Worm (Caenorhabditis elegans) whole organism, L4 larva: ENCODE measurements around the gene nlp-35.

Experiments used
- D1046.2 ChIP-seq: fragments of 200-800 bp; sonication (Bioruptor generic); IDR thresholded peaks from 2 replicates; pipeline ENCODE4 v1.3.6; 2022; ENCODE audit warnings: missing genetic modification characterization, missing compliant biosample characterization
- F26F4.8 ChIP-seq: fragments of 200-800 bp; sonication (Bioruptor generic); conservative IDR thresholded peaks from 2 replicates; pipeline ENCODE4 v1.3.6; 2022; ENCODE audit warnings: missing genetic modification characterization, missing compliant biosample characterization
- F44E2.7 ChIP-seq: fragments of 200-800 bp; sonication (Bioruptor generic); IDR thresholded peaks from 2 replicates; pipeline ENCODE4 v2.1.2; 2022; ENCODE audit warnings: missing genetic modification characterization, missing compliant biosample characterization
- R02D3.7 ChIP-seq: fragments of 150-350 bp; sonication (generic microtip); optimal IDR thresholded peaks from 3 replicates; lab custom pipeline; 2014; ENCODE audit warnings: missing biosample characterization, missing genetic modification characterization
- T26A8.4 ChIP-seq: fragments of 200-800 bp; sonication (Bioruptor generic); IDR thresholded peaks from 2 replicates; pipeline ENCODE4 v1.3.6; 2022; ENCODE audit warnings: missing genetic modification characterization, missing compliant biosample characterization
- Y75B8A.6 ChIP-seq: fragments of 200-800 bp; sonication (Bioruptor generic); IDR thresholded peaks from 2 replicates; pipeline ENCODE4 v1.3.6; 2022; ENCODE audit warnings: missing genetic modification reagents, missing genetic modification characterization, missing compliant biosample characterization
- ZK546.5 ChIP-seq, 2 experiments: sonication (generic microtip); optimal IDR thresholded peaks; 2 replicates each; lab custom pipeline; 2017; ENCODE audit warnings: missing biosample characterization in 2 of 2, missing genetic modification characterization in 2 of 2
- aly-2 ChIP-seq: sonication (generic microtip); optimal IDR thresholded peaks from 2 replicates; lab custom pipeline; 2018; ENCODE audit warnings: missing biosample characterization, missing genetic modification characterization
- ama-1 ChIP-seq: fragments of 150-350 bp; optimal IDR thresholded peaks from 2 replicates; lab custom pipeline; 2014; ENCODE audit warnings: inconsistent platforms, mixed read lengths
- daf-16 ChIP-seq, 3 experiments: sonication (generic microtip); optimal IDR thresholded peaks; 2 replicates each; lab custom pipeline; 2016 to 2017; ENCODE audit warnings: missing genetic modification characterization in 3 of 3, missing genetic modification reagents in 3 of 3, mild to moderate bottlenecking in 2 of 3, missing compliant biosample characterization in 2 of 3, missing biosample characterization in 1 of 3, moderate library complexity in 1 of 3
- daf-19 ChIP-seq: fragments of 200-800 bp; sonication (Bioruptor generic); conservative IDR thresholded peaks from 2 replicates; pipeline ENCODE4 v1.3.6; 2022; ENCODE audit warnings: missing genetic modification characterization, missing compliant biosample characterization
- daf-8 ChIP-seq: fragments of 200-800 bp; sonication (Bioruptor generic); IDR thresholded peaks from 2 replicates; pipeline ENCODE4 v1.3.6; 2022; ENCODE audit warnings: missing genetic modification characterization, missing compliant biosample characterization
- dmd-6 ChIP-seq: fragments of 200-800 bp; sonication (Bioruptor generic); IDR thresholded peaks from 2 replicates; pipeline ENCODE4 v1.3.6; 2022; ENCODE audit warnings: missing genetic modification reagents, missing genetic modification characterization, missing compliant biosample characterization
- dmd-8 ChIP-seq: fragments of 200-800 bp; sonication (Bioruptor generic); IDR thresholded peaks from 2 replicates; pipeline ENCODE4 v1.3.6; 2022; ENCODE audit warnings: missing genetic modification characterization, missing compliant biosample characterization
- dve-1 ChIP-seq: sonication (generic microtip); optimal IDR thresholded peaks from 2 replicates; lab custom pipeline; 2017; ENCODE audit warnings: antibody characterized with exemption, mild to moderate bottlenecking, missing genetic modification characterization, missing compliant biosample characterization; ENCODE audit not compliant: insufficient read depth
- fkh-10 ChIP-seq: fragments of 150-350 bp; optimal IDR thresholded peaks from 2 replicates; lab custom pipeline; 2014; ENCODE audit warnings: missing biosample characterization, missing genetic modification reagents, missing genetic modification characterization
- fos-1 ChIP-seq: fragments of 150-350 bp; optimal IDR thresholded peaks from 2 replicates; lab custom pipeline; 2014; ENCODE audit warnings: missing biosample characterization, missing genetic modification characterization
- hlh-11 ChIP-seq: fragments of 200-800 bp; sonication (Bioruptor generic); optimal IDR thresholded peaks from 2 replicates; lab custom pipeline; 2018; ENCODE audit warnings: mild to moderate bottlenecking, missing genetic modification characterization, missing compliant biosample characterization
- hlh-30 ChIP-seq: sonication (generic microtip); optimal IDR thresholded peaks from 2 replicates; lab custom pipeline; 2017; ENCODE audit warnings: antibody characterized with exemption, mild to moderate bottlenecking, missing genetic modification characterization, missing compliant biosample characterization; ENCODE audit not compliant: insufficient read depth
- jun-1 ChIP-seq: fragments of 150-350 bp; optimal IDR thresholded peaks from 2 replicates; lab custom pipeline; 2014; ENCODE audit warnings: missing biosample characterization, missing genetic modification reagents, missing genetic modification characterization
- lin-13 ChIP-seq: fragments of 150-350 bp; optimal IDR thresholded peaks from 2 replicates; lab custom pipeline; 2014; ENCODE audit warnings: missing biosample characterization, missing genetic modification reagents, missing genetic modification characterization
- lin-15B ChIP-seq: fragments of 150-350 bp; sonication (generic microtip); optimal IDR thresholded peaks from 3 replicates; lab custom pipeline; 2014; ENCODE audit warnings: missing biosample characterization, missing genetic modification characterization
- lin-38 ChIP-seq: fragments of 200-800 bp; sonication (Bioruptor generic); IDR thresholded peaks from 2 replicates; pipeline ENCODE4 v1.3.6; 2022; ENCODE audit warnings: missing genetic modification reagents, missing genetic modification characterization, missing compliant biosample characterization
- lin-39 ChIP-seq: fragments of 150-350 bp; optimal IDR thresholded peaks from 2 replicates; lab custom pipeline; 2014; ENCODE audit warnings: missing biosample characterization, missing genetic modification reagents, missing genetic modification characterization
- mdl-1 ChIP-seq, 2 experiments: fragments of 150-350 bp in 1 of 2; sonication (generic microtip) in 1 of 2; optimal IDR thresholded peaks; 2 replicates each; lab custom pipeline; 2014 to 2017; ENCODE audit warnings: missing biosample characterization in 2 of 2, missing genetic modification characterization in 2 of 2
- mep-1 ChIP-seq: fragments of 150-350 bp; sonication (generic microtip); optimal IDR thresholded peaks from 3 replicates; lab custom pipeline; 2014; ENCODE audit warnings: missing biosample characterization, missing genetic modification characterization
- mxl-3 ChIP-seq: fragments of 200-800 bp; sonication (Bioruptor generic); optimal IDR thresholded peaks from 2 replicates; lab custom pipeline; 2018; ENCODE audit warnings: mild to moderate bottlenecking, missing genetic modification characterization, missing compliant biosample characterization
- nhr-10 ChIP-seq: fragments of 150-350 bp; optimal IDR thresholded peaks from 2 replicates; lab custom pipeline; 2014; ENCODE audit warnings: missing biosample characterization, missing genetic modification characterization
- nhr-237 ChIP-seq: sonication (generic microtip); optimal IDR thresholded peaks from 2 replicates; lab custom pipeline; 2017; ENCODE audit warnings: missing biosample characterization, missing genetic modification characterization
- nhr-25 ChIP-seq: sonication (generic microtip); optimal IDR thresholded peaks from 2 replicates; lab custom pipeline; 2017; ENCODE audit warnings: missing genetic modification characterization, mild to moderate bottlenecking, missing compliant biosample characterization, antibody characterized with exemption, moderate library complexity, borderline replicate concordance; ENCODE audit not compliant: insufficient read depth
- nhr-28 ChIP-seq: fragments of 150-350 bp; optimal IDR thresholded peaks from 2 replicates; lab custom pipeline; 2014; ENCODE audit warnings: missing biosample characterization, missing genetic modification characterization
- nhr-48 ChIP-seq: sonication (generic microtip); optimal IDR thresholded peaks from 2 replicates; lab custom pipeline; 2016; ENCODE audit warnings: mild to moderate bottlenecking, missing genetic modification characterization, missing compliant biosample characterization
- nhr-77 ChIP-seq: fragments of 150-350 bp; optimal IDR thresholded peaks from 2 replicates; lab custom pipeline; 2014; ENCODE audit warnings: missing biosample characterization, missing genetic modification characterization
- php-3 ChIP-seq: fragments of 200-800 bp; sonication (Bioruptor generic); IDR thresholded peaks from 2 replicates; pipeline ENCODE4 v1.3.6; 2022; ENCODE audit warnings: missing genetic modification reagents, missing genetic modification characterization, missing compliant biosample characterization
- rbr-2 ChIP-seq: sonication (generic microtip); optimal IDR thresholded peaks from 2 replicates; lab custom pipeline; 2016; ENCODE audit warnings: missing genotype, missing genetic modification characterization, missing compliant biosample characterization
- sdz-12 ChIP-seq: fragments of 200-800 bp; sonication (Bioruptor generic); optimal IDR thresholded peaks from 2 replicates; lab custom pipeline; 2018; ENCODE audit warnings: mild to moderate bottlenecking, missing genetic modification characterization, missing compliant biosample characterization
- set-16 ChIP-seq: fragments of 200-800 bp; sonication (Bioruptor generic); IDR thresholded peaks from 2 replicates; pipeline ENCODE4 v1.3.6; 2022; ENCODE audit warnings: missing genetic modification reagents, missing genetic modification characterization, missing compliant biosample characterization
- spr-1 ChIP-seq: sonication (generic microtip); optimal IDR thresholded peaks from 2 replicates; lab custom pipeline; 2016; ENCODE audit warnings: mild to moderate bottlenecking, missing genetic modification characterization, missing compliant biosample characterization
- spr-3 ChIP-seq: fragments of 200-800 bp; sonication (Bioruptor generic); optimal IDR thresholded peaks from 2 replicates; lab custom pipeline; 2018; ENCODE audit warnings: mild to moderate bottlenecking, missing genetic modification characterization, missing compliant biosample characterization
- tra-1 ChIP-seq: fragments of 200-800 bp; sonication (Bioruptor generic); IDR thresholded peaks from 2 replicates; pipeline ENCODE4 v1.3.6; 2022; ENCODE audit warnings: missing genetic modification reagents, missing genetic modification characterization, missing compliant biosample characterization
- unc-130 ChIP-seq: sonication (generic microtip); optimal IDR thresholded peaks from 2 replicates; lab custom pipeline; 2016; ENCODE audit warnings: missing genetic modification reagents, missing genetic modification characterization, missing compliant biosample characterization
- unc-62 ChIP-seq, 3 experiments: fragments of 150-350 bp in 1 of 3; sonication (generic microtip); optimal IDR thresholded peaks in 2 of 3; peaks in 1 of 3; 1 replicate in 1 of 3; 2 replicates in 2 of 3; lab custom pipeline; 2014 to 2017; ENCODE audit warnings: missing biosample characterization in 3 of 3, missing genetic modification characterization in 3 of 3, missing genetic modification reagents in 3 of 3, missing genotype in 1 of 3
- vab-7 ChIP-seq: fragments of 200-800 bp; sonication (Bioruptor generic); IDR thresholded peaks from 2 replicates; pipeline ENCODE4 v1.3.6; 2022; ENCODE audit warnings: missing genetic modification reagents, missing genetic modification characterization, missing compliant biosample characterization
- zag-1 ChIP-seq: fragments of 150-350 bp; optimal IDR thresholded peaks from 2 replicates; lab custom pipeline; 2014; ENCODE audit warnings: missing biosample characterization, missing genetic modification characterization
- ztf-11 ChIP-seq: fragments of 150-350 bp; optimal IDR thresholded peaks from 2 replicates; lab custom pipeline; 2014; ENCODE audit warnings: missing biosample characterization, missing genetic modification characterization
- ztf-7 ChIP-seq: fragments of 150-350 bp; optimal IDR thresholded peaks from 2 replicates; lab custom pipeline; 2014; ENCODE audit warnings: missing biosample characterization, missing genetic modification characterization

The nlp-35 gene

ce11 chrIV:9534342-9534741 is 15.6 kb upstream of the nlp-35 start:
- TF ChIP-seq lin-38 (GFP tag; lab: Robert Waterston, UW), result no peak
- TF ChIP-seq ztf-7 (tag; lab: Kevin White, UChicago), result no peak
- peak; percentile 89 for TF ChIP-seq hlh-30 (tag; lab: Kevin White, UChicago)
- TF ChIP-seq nhr-77 (tag; lab: Kevin White, UChicago), result peak; percentile 21
- TF ChIP-seq lin-13 (GFP tag; lab: Kevin White, UChicago), result no peak
- TF ChIP-seq unc-62 (GFP tag; optimal IDR thresholded peaks at IDR 0.05 in 1 of 2; lab: Kevin White, UChicago), result peak in 1 of 2 experiments; percentile 93
- TF ChIP-seq unc-62 (tag; optimal IDR thresholded peaks at IDR 0.05; lab: Kevin White, UChicago), result no peak
- TF ChIP-seq F26F4.8 (GFP tag; lab: Robert Waterston, UW), result no peak
- TF ChIP-seq nhr-25 (tag; lab: Kevin White, UChicago), result peak; percentile 49
- no peak for TF ChIP-seq Y75B8A.6
- TF ChIP-seq dve-1 (tag; lab: Kevin White, UChicago), result peak; percentile 63
- no peak for TF ChIP-seq daf-19 (GFP tag; lab: Robert Waterston, UW)
- peak; percentile 58 for TF ChIP-seq mep-1 (tag; lab: Kevin White, UChicago)
- peak; percentile 10 for TF ChIP-seq mxl-3
- TF ChIP-seq aly-2, result no peak
- peak; percentile 32 for TF ChIP-seq hlh-11 (tag; lab: Kevin White, UChicago)
- TF ChIP-seq nhr-28 (tag; lab: Kevin White, UChicago), result peak; percentile 59
- TF ChIP-seq, all 104 proteins: peak for 9

- no peak for TF ChIP-seq daf-16 (GFP tag; optimal IDR thresholded peaks at IDR 0.05; lab: Kevin White, UChicago)
- TF ChIP-seq daf-16 (tag; optimal IDR thresholded peaks at IDR 0.05; lab: Kevin White, UChicago), result peak; percentile 20
- TF ChIP-seq jun-1 (tag; lab: Kevin White, UChicago), result no peak
These were observed 14.3 kb upstream of the nlp-35 start, which contains the start of gene F56H11.2 for ce11 chrIV:9533071-9533470. F56H11.2 (minus strand) TSS chrIV:9533171.

- TF ChIP-seq nhr-237 (tag; lab: Kevin White, UChicago), result no peak
- no peak for TF ChIP-seq dmd-6 (GFP tag; lab: Robert Waterston, UW)
- no peak for TF ChIP-seq nhr-10 (tag; lab: Kevin White, UChicago)
- no peak for TF ChIP-seq daf-19 (GFP tag; lab: Robert Waterston, UW)
- no peak for TF ChIP-seq D1046.2 (GFP tag; lab: Robert Waterston, UW)
- no peak for TF ChIP-seq jun-1 (tag; lab: Kevin White, UChicago)
- TF ChIP-seq set-16, result no peak
- TF ChIP-seq tra-1 (GFP tag; lab: Robert Waterston, UW), result no peak
- no peak for TF ChIP-seq php-3 (GFP tag; lab: Robert Waterston, UW)
- no peak for TF ChIP-seq nhr-48 (tag; lab: Kevin White, UChicago)
- TF ChIP-seq unc-62 (GFP tag; optimal IDR thresholded peaks at IDR 0.05 in 1 of 2; lab: Kevin White, UChicago), result peak in 1 of 2 experiments; percentile 39
- no peak for TF ChIP-seq unc-62 (tag; optimal IDR thresholded peaks at IDR 0.05; lab: Kevin White, UChicago)
- TF ChIP-seq T26A8.4 (GFP tag; lab: Robert Waterston, UW), result peak; percentile 26; the same call in 1 of the 2 replicates
- no peak for TF ChIP-seq unc-130
- TF ChIP-seq lin-13 (GFP tag; lab: Kevin White, UChicago), result no peak
- no peak for TF ChIP-seq sdz-12 (GFP tag; lab: Kevin White, UChicago)
- no peak for TF ChIP-seq F44E2.7
- no peak for TF ChIP-seq R02D3.7 (tag; lab: Kevin White, UChicago)
- TF ChIP-seq spr-3 (GFP tag; lab: Kevin White, UChicago), result peak; percentile 55
- no peak for TF ChIP-seq dve-1 (tag; lab: Kevin White, UChicago)
- no peak for TF ChIP-seq ZK546.5 (tag; optimal IDR thresholded peaks at IDR 0.05; lab: Kevin White, UChicago)
- TF ChIP-seq hlh-30 (tag; lab: Kevin White, UChicago), result no peak
- TF ChIP-seq mdl-1 (tag; optimal IDR thresholded peaks at IDR 0.05; lab: Kevin White, UChicago), result no peak
- TF ChIP-seq lin-39 (tag; lab: Kevin White, UChicago), result no peak
- TF ChIP-seq spr-1 (tag; lab: Kevin White, UChicago), result no peak
- TF ChIP-seq dmd-8 (GFP tag; lab: Robert Waterston, UW), result no peak
- peak; percentile 20 for TF ChIP-seq ama-1 (lab: Kevin White, UChicago)
- TF ChIP-seq zag-1, result no peak
- no peak for TF ChIP-seq fkh-10 (GFP tag; lab: Kevin White, UChicago)
- no peak for TF ChIP-seq vab-7 (GFP tag; lab: Robert Waterston, UW)
- no peak for TF ChIP-seq lin-15B
- peak; percentile 35 for TF ChIP-seq mep-1 (tag; lab: Kevin White, UChicago)
- no peak for TF ChIP-seq rbr-2 (tag; lab: Kevin White, UChicago)
- no peak for TF ChIP-seq fos-1 (tag; lab: Kevin White, UChicago)
- no peak for TF ChIP-seq lin-38 (GFP tag; lab: Robert Waterston, UW)
- TF ChIP-seq ztf-11, result no peak
- TF ChIP-seq daf-8 (GFP tag; lab: Robert Waterston, UW), result no peak
These were observed 12.0 kb upstream of the nlp-35 start for ce11 chrIV:9530768-9531167.
